Worm (Caenorhabditis elegans): ENCODE results near the gene bgnt-1.4.
A peak's percentile ranks its signal among the peaks of the same experiment; 100 is the strongest.
"Not testable (repeated sequence)": the region's sequence is repeated elsewhere in the genome, so short reads cannot be mapped to it uniquely, and the experiment has no call there.

The bgnt-1.4 gene

ce11 chrV:4760674-4761073 is at the start of gene bgnt-1.4:
Gene bgnt-1.4, plus strand, starts transcription at chrV:4760974.
- not testable (repeated sequence) for TF ChIP-seq ceh-28, zag-1, skn-1 (tag; optimal IDR thresholded peaks at IDR 0.05)

- TF ChIP-seq eor-1 (tag; optimal IDR thresholded peaks at IDR 0.05) (no peak), pqm-1 (tag; optimal IDR thresholded peaks at IDR 0.05) (peak; percentile 50), elt-2 (tag; optimal IDR thresholded peaks at IDR 0.05) (peak; percentile 78)
Measured at ce11 chrV:4719965-4720364, 40.8 kb upstream of the bgnt-1.4 start, which contains the start of gene prx-6. Gene prx-6, minus strand, starts transcription at chrV:4720093.

- TF ChIP-seq elt-2 (tag; optimal IDR thresholded peaks at IDR 0.05) (peak; percentile 83), pqm-1 (tag; optimal IDR thresholded peaks at IDR 0.05) (peak; percentile 86), daf-12 (tag; optimal IDR thresholded peaks at IDR 0.05) (no peak), pha-4 (tag; optimal IDR thresholded peaks at IDR 0.05) (peak; percentile 16)
Measured at ce11 chrV:4720884-4721464, 39.8 kb upstream of the bgnt-1.4 start.

ce11 chrV:4722314-4722713 is 38.5 kb upstream of the bgnt-1.4 start, which contains the start of gene F39G3.5:
Gene F39G3.5, plus strand, starts transcription at chrV:4722614.
- TF ChIP-seq ceh-9 (tag; optimal IDR thresholded peaks at IDR 0.05) (no peak), nhr-28 (tag; optimal IDR thresholded peaks at IDR 0.05) (no peak), skn-1 (tag; optimal IDR thresholded peaks at IDR 0.05) (no peak), ceh-16 (tag; optimal IDR thresholded peaks at IDR 0.05) (no peak), snpc-4 (tag; optimal IDR thresholded peaks at IDR 0.05) (no peak), elt-3 (tag; optimal IDR thresholded peaks at IDR 0.05) (no peak), lin-39 (tag; optimal IDR thresholded peaks at IDR 0.05) (no peak), pqm-1 (tag; optimal IDR thresholded peaks at IDR 0.05) (no peak), mml-1 (tag; optimal IDR thresholded peaks at IDR 0.05) (no peak), lsy-12 (tag; optimal IDR thresholded peaks at IDR 0.05) (no peak), daf-12 (tag; optimal IDR thresholded peaks at IDR 0.05) (no peak), egl-27 (tag; optimal IDR thresholded peaks at IDR 0.05) (no peak), ceh-28 (tag; optimal IDR thresholded peaks at IDR 0.05) (no peak)

- TF ChIP-seq ceh-9 (tag; optimal IDR thresholded peaks at IDR 0.05): no peak
- no peak for TF ChIP-seq nhr-77 (tag; optimal IDR thresholded peaks at IDR 0.05)
- TF ChIP-seq unc-39 (tag; optimal IDR thresholded peaks at IDR 0.05): no peak
- TF ChIP-seq fkh-10 (GFP tag; optimal IDR thresholded peaks at IDR 0.05): no peak
- no peak for TF ChIP-seq lsy-12 (tag; optimal IDR thresholded peaks at IDR 0.05)
- no peak for TF ChIP-seq egl-5 (tag; optimal IDR thresholded peaks at IDR 0.05)
- TF ChIP-seq tbx-2 (tag; optimal IDR thresholded peaks at IDR 0.05): no peak
Measured at ce11 chrV:4724453-4724852, 36.3 kb upstream of the bgnt-1.4 start, which contains the start of gene F39G3.4. Gene F39G3.4, plus strand, starts transcription at chrV:4724753.

- TF ChIP-seq nfya-1 (tag; optimal IDR thresholded peaks at IDR 0.05; ENCODE audit: insufficient read depth) (peak; percentile 27), hmg-11 (tag; optimal IDR thresholded peaks at IDR 0.05) (no peak), lin-39 (tag; optimal IDR thresholded peaks at IDR 0.05) (peak; percentile 36), egl-27 (tag; optimal IDR thresholded peaks at IDR 0.05) (no peak)
Measured at ce11 chrV:4730075-4730474, 30.7 kb upstream of the bgnt-1.4 start, which contains the start of gene tig-2. Gene tig-2, minus strand, starts transcription at chrV:4730161.

ce11 chrV:4731154-4731961 is 29.4 kb upstream of the bgnt-1.4 start, which contains the start of gene F39G3.3:
Gene F39G3.3, plus strand, starts transcription at chrV:4731911.
- TF ChIP-seq pha-4 (tag; optimal IDR thresholded peaks at IDR 0.05) (peak; percentile 77), ceh-28 (tag; optimal IDR thresholded peaks at IDR 0.05) (no peak), pqm-1 (tag; optimal IDR thresholded peaks at IDR 0.05) (peak; percentile 4), ceh-9 (tag; optimal IDR thresholded peaks at IDR 0.05) (no peak), ztf-4 (tag; optimal IDR thresholded peaks at IDR 0.05) (no peak), nhr-237 (tag; optimal IDR thresholded peaks at IDR 0.05) (no peak), nhr-12 (tag; optimal IDR thresholded peaks at IDR 0.05) (no peak), nhr-28 (tag; optimal IDR thresholded peaks at IDR 0.05) (no peak), elt-2 (tag; optimal IDR thresholded peaks at IDR 0.05) (peak; percentile 33), R02D3.7 (tag; optimal IDR thresholded peaks at IDR 0.05) (no peak), egl-5 (tag; optimal IDR thresholded peaks at IDR 0.05) (peak; percentile 80), skn-1 (tag; optimal IDR thresholded peaks at IDR 0.05) (peak; percentile 52), ama-1 (optimal IDR thresholded peaks at IDR 0.05) (peak; percentile 24), lin-39 (tag; optimal IDR thresholded peaks at IDR 0.05) (peak; percentile 94), nfya-1 (tag; optimal IDR thresholded peaks at IDR 0.05; ENCODE audit: insufficient read depth) (peak; percentile 72), nhr-23 (tag; optimal IDR thresholded peaks at IDR 0.05) (peak; percentile 45), unc-62 (GFP tag; optimal IDR thresholded peaks at IDR 0.05) (no peak), jun-1 (tag; optimal IDR thresholded peaks at IDR 0.05) (no peak), nhr-43 (tag; optimal IDR thresholded peaks at IDR 0.05; ENCODE audit: poor library complexity, severe bottlenecking) (peak; percentile 58), ZK546.5 (tag; optimal IDR thresholded peaks at IDR 0.05) (no peak), zag-1 (tag; optimal IDR thresholded peaks at IDR 0.05) (no peak), lin-15B (tag; optimal IDR thresholded peaks at IDR 0.05) (peak; percentile 11), hmg-11 (tag; optimal IDR thresholded peaks at IDR 0.05) (peak; percentile 81), fkh-10 (GFP tag; optimal IDR thresholded peaks at IDR 0.05) (no peak)

All from whole organism, L3 larva.